Worm (Caenorhabditis elegans) whole organism, late embryonic: ENCODE data around the gene srg-50.

Source experiments
- F13H6.1 ChIP-seq: sonication (generic microtip); optimal IDR thresholded peaks from 2 replicates; lab custom pipeline; 2016; ENCODE audit warnings: missing genetic modification characterization, missing compliant biosample characterization
- K09A11.1 ChIP-seq: sonication (generic microtip); optimal IDR thresholded peaks from 2 replicates; lab custom pipeline; 2017; ENCODE audit warnings: antibody characterized with exemption, mild to moderate bottlenecking, missing genetic modification characterization, missing compliant biosample characterization; ENCODE audit not compliant: insufficient read depth
- ama-1 ChIP-seq: fragments of 150-350 bp; optimal IDR thresholded peaks from 2 replicates; lab custom pipeline; 2014
- ceh-14 ChIP-seq: sonication (generic microtip); optimal IDR thresholded peaks from 2 replicates; lab custom pipeline; 2016; ENCODE audit warnings: missing genotype, missing genetic modification characterization, missing compliant biosample characterization
- ceh-30 ChIP-seq: fragments of 150-350 bp; optimal IDR thresholded peaks from 2 replicates; lab custom pipeline; 2014; ENCODE audit warnings: missing biosample characterization, missing genetic modification characterization
- lin-11 ChIP-seq: fragments of 200-800 bp; sonication (Bioruptor generic); optimal IDR thresholded peaks from 2 replicates; lab custom pipeline; 2018; ENCODE audit warnings: mild to moderate bottlenecking, missing genetic modification characterization, missing compliant biosample characterization
- npax-4 ChIP-seq: sonication (generic microtip); optimal IDR thresholded peaks from 2 replicates; lab custom pipeline; 2016; ENCODE audit warnings: missing genetic modification characterization, missing compliant biosample characterization
- pag-3 ChIP-seq: sonication (generic microtip); optimal IDR thresholded peaks from 2 replicates; lab custom pipeline; 2016; ENCODE audit warnings: missing compliant biosample characterization, missing genetic modification characterization, borderline replicate concordance
- pros-1 ChIP-seq: fragments of 150-350 bp; optimal IDR thresholded peaks from 2 replicates; lab custom pipeline; 2014; ENCODE audit warnings: missing biosample characterization, missing genetic modification reagents, missing genetic modification characterization
- ref-2 ChIP-seq: sonication (generic microtip); optimal IDR thresholded peaks from 2 replicates; lab custom pipeline; 2016; ENCODE audit warnings: missing genetic modification characterization, missing compliant biosample characterization
- zip-5 ChIP-seq: sonication (generic microtip); optimal IDR thresholded peaks from 2 replicates; lab custom pipeline; 2016; ENCODE audit warnings: missing genetic modification characterization, missing compliant biosample characterization

DNA sequence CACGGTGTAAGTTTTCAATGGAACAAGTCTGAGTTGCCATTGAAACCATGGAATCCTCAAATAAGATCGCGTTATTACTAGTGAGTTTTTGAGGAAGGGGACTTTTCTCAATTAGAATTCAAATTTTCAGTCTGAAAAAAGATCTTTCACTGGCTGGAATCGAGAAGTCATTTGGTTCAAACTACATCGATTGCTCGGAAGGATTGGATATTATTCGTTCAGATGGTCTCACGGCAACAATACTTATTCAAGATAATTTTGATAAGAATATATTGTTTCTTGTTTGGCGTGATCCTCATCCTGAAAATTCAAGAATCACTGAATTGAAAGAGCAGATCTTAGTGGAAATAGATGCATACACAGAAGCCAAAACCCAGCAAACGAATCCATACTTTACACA, 7.5 kb downstream of the srg-50 start:
- TF ChIP-seq pros-1 (tag; lab: Kevin White, UChicago): no peak
- TF ChIP-seq ceh-30 (tag; lab: Kevin White, UChicago): no peak
- no peak for TF ChIP-seq pag-3 (tag; lab: Kevin White, UChicago)
- no peak for TF ChIP-seq ref-2 (tag; lab: Kevin White, UChicago)
- no peak for TF ChIP-seq ceh-14 (tag; lab: Kevin White, UChicago)
- no peak for TF ChIP-seq K09A11.1 (tag; lab: Kevin White, UChicago)
- TF ChIP-seq lin-11 (tag; lab: Kevin White, UChicago): no peak
- no peak for TF ChIP-seq ama-1 (lab: Kevin White, UChicago)
- no peak for TF ChIP-seq F13H6.1 (tag; lab: Kevin White, UChicago)
- TF ChIP-seq npax-4 (tag; lab: Kevin White, UChicago): no peak
- no peak for TF ChIP-seq zip-5 (tag; lab: Kevin White, UChicago)
